Worm (Caenorhabditis elegans) whole organism, L3 larva: ENCODE data around the gene let-23.

Experiments used
- ZK546.5 ChIP-seq: sonication (generic microtip); optimal IDR thresholded peaks from 2 replicates; lab custom pipeline; 2017; ENCODE audit warnings: missing biosample characterization, missing genetic modification characterization
- ceh-16 ChIP-seq: sonication (generic microtip); optimal IDR thresholded peaks from 2 replicates; lab custom pipeline; 2017; ENCODE audit warnings: missing biosample characterization, missing genetic modification characterization
- daf-12 ChIP-seq: fragments of 150-350 bp; optimal IDR thresholded peaks from 2 replicates; lab custom pipeline; 2014; ENCODE audit warnings: missing biosample characterization, missing genetic modification reagents, missing genetic modification characterization
- egl-27 ChIP-seq: sonication (generic microtip); optimal IDR thresholded peaks from 4 replicates; lab custom pipeline; 2017; ENCODE audit warnings: missing biosample characterization, missing genetic modification reagents, missing genetic modification characterization
- egl-5 ChIP-seq: fragments of 150-350 bp; optimal IDR thresholded peaks from 2 replicates; lab custom pipeline; 2017; ENCODE audit warnings: missing biosample characterization, missing genetic modification reagents, missing genetic modification characterization, inconsistent platforms
- elt-1 ChIP-seq: fragments of 150-350 bp; optimal IDR thresholded peaks from 2 replicates; lab custom pipeline; 2014; ENCODE audit warnings: missing biosample characterization, missing genetic modification characterization
- elt-2 ChIP-seq: sonication (generic microtip); optimal IDR thresholded peaks from 2 replicates; lab custom pipeline; 2016; ENCODE audit warnings: missing genetic modification reagents, mild to moderate bottlenecking, missing genetic modification characterization, missing compliant biosample characterization
- elt-3 ChIP-seq, 3 experiments: fragments of 150-350 bp in 1 of 3; sonication (generic microtip) in 2 of 3; optimal IDR thresholded peaks; 2 replicates in 2 of 3; 4 replicates in 1 of 3; lab custom pipeline; 2014 to 2017; ENCODE audit warnings: missing biosample characterization in 3 of 3, missing genetic modification characterization in 3 of 3
- eor-1 ChIP-seq, 2 experiments: fragments of 150-350 bp; optimal IDR thresholded peaks; 2 replicates each; lab custom pipeline; 2014 to 2018; ENCODE audit warnings: missing biosample characterization in 2 of 2, missing genetic modification characterization in 2 of 2
- fkh-10 ChIP-seq: sonication (generic microtip); optimal IDR thresholded peaks from 2 replicates; lab custom pipeline; 2017; ENCODE audit warnings: missing biosample characterization, missing genetic modification reagents, missing genetic modification characterization
- jun-1 ChIP-seq: fragments of 150-350 bp; optimal IDR thresholded peaks from 2 replicates; lab custom pipeline; 2014; ENCODE audit warnings: missing biosample characterization, missing genetic modification reagents, missing genetic modification characterization
- lin-15B ChIP-seq: fragments of 150-350 bp; optimal IDR thresholded peaks from 2 replicates; lab custom pipeline; 2014; ENCODE audit warnings: missing biosample characterization, missing genetic modification characterization
- mdl-1 ChIP-seq: fragments of 150-350 bp; optimal IDR thresholded peaks from 2 replicates; lab custom pipeline; 2014; ENCODE audit warnings: missing biosample characterization, missing genetic modification characterization
- nfya-1 ChIP-seq: sonication (generic microtip); optimal IDR thresholded peaks from 2 replicates; lab custom pipeline; 2017; ENCODE audit warnings: missing genetic modification characterization, mild to moderate bottlenecking, missing compliant biosample characterization, antibody characterized with exemption, moderate library complexity; ENCODE audit not compliant: insufficient read depth
- nhr-11 ChIP-seq: fragments of 150-350 bp; optimal IDR thresholded peaks from 2 replicates; lab custom pipeline; 2014; ENCODE audit warnings: missing biosample characterization, missing genetic modification characterization
- nhr-12 ChIP-seq: fragments of 150-350 bp; optimal IDR thresholded peaks from 2 replicates; lab custom pipeline; 2014; ENCODE audit warnings: missing biosample characterization, missing genetic modification characterization
- nhr-23 ChIP-seq: fragments of 150-350 bp; optimal IDR thresholded peaks from 2 replicates; lab custom pipeline; 2014; ENCODE audit warnings: missing biosample characterization, missing genetic modification reagents, missing genetic modification characterization
- nhr-237 ChIP-seq: fragments of 150-350 bp; optimal IDR thresholded peaks from 2 replicates; lab custom pipeline; 2014; ENCODE audit warnings: missing biosample characterization, missing genetic modification characterization
- nhr-25 ChIP-seq: sonication (generic microtip); optimal IDR thresholded peaks from 2 replicates; lab custom pipeline; 2017; ENCODE audit warnings: missing biosample characterization, missing genetic modification characterization
- nhr-43 ChIP-seq: sonication (generic microtip); optimal IDR thresholded peaks from 2 replicates; lab custom pipeline; 2016; ENCODE audit warnings: mild to moderate bottlenecking, missing genetic modification characterization, missing compliant biosample characterization; ENCODE audit not compliant: poor library complexity, severe bottlenecking
- pha-4 ChIP-seq: fragments of 150-350 bp; optimal IDR thresholded peaks from 2 replicates; lab custom pipeline; 2014; ENCODE audit warnings: missing biosample characterization, missing genetic modification reagents, missing genetic modification characterization
- snpc-4 ChIP-seq: fragments of 150-350 bp; optimal IDR thresholded peaks from 2 replicates; lab custom pipeline; 2014; ENCODE audit warnings: missing biosample characterization, missing genetic modification characterization
- unc-39 ChIP-seq: sonication (generic microtip); optimal IDR thresholded peaks from 4 replicates; lab custom pipeline; 2017; ENCODE audit warnings: missing biosample characterization, missing genetic modification characterization
- unc-62 ChIP-seq: fragments of 150-350 bp; sonication (generic microtip); optimal IDR thresholded peaks from 4 replicates; lab custom pipeline; 2014; ENCODE audit warnings: missing biosample characterization, missing genetic modification reagents, missing genetic modification characterization
- zag-1 ChIP-seq: fragments of 150-350 bp; optimal IDR thresholded peaks from 2 replicates; lab custom pipeline; 2014; ENCODE audit warnings: missing biosample characterization, missing genetic modification characterization
- ztf-11 ChIP-seq: fragments of 150-350 bp; optimal IDR thresholded peaks from 2 replicates; lab custom pipeline; 2014; ENCODE audit warnings: missing biosample characterization, missing genetic modification characterization
- ztf-4 ChIP-seq: fragments of 150-350 bp; optimal IDR thresholded peaks from 2 replicates; lab custom pipeline; 2014; ENCODE audit warnings: missing biosample characterization, missing genetic modification characterization

let-23 gene

ce11 chrII:9167730-9168129 is 29.6 kb upstream of the let-23 start, which contains the start of gene T23G7.3:
Gene T23G7.3, minus strand, starts transcription at chrII:9167830.
- TF ChIP-seq ceh-16 (tag; lab: Kevin White, UChicago) (no peak), egl-27 (tag; lab: Kevin White, UChicago) (no peak), unc-62 (GFP tag; lab: Kevin White, UChicago) (no peak), ztf-4 (tag; lab: Kevin White, UChicago) (no peak), unc-39 (tag; lab: Kevin White, UChicago) (no peak), nhr-23 (tag; lab: Kevin White, UChicago) (no peak)

DNA sequence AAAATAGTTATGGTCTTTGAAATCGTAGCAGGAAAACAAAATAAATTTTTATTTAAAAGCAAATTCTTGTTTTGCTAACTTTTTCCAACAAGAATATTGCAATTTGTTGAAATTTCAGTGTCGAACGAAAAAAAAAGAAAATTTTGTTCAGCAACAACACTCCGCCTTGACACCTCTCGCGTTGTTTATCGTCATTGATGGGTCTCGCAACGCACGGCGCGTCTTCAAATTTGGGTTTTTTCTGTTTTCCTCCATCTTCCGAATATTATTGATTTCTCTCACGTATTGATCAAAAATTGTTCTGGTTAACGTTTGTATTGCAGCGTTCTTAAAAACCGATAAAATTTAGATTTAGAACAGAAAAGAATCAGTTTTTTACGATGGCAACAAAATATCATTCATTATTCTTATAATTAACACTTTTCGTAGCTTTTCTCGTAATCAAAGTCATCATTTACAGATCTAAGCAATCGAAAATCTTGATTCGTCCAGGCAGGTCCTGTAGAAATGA is 27.8 kb upstream of the let-23 start, which contains the start of gene dpl-1:
Gene dpl-1, plus strand, starts transcription at position 461 of the 511 bp plus-strand sequence.
- no peak for TF ChIP-seq daf-12 (tag; lab: Kevin White, UChicago)
- peak; percentile 63 for TF ChIP-seq lin-15B (tag; lab: Kevin White, UChicago)
- peak; percentile 21 for TF ChIP-seq elt-2 (tag; lab: Kevin White, UChicago)
- peak; percentile 47 for TF ChIP-seq nhr-25 (tag; lab: Kevin White, UChicago)
- no peak for TF ChIP-seq nhr-11
- TF ChIP-seq egl-5 = peak; percentile 19
- TF ChIP-seq pha-4 (tag; lab: Kevin White, UChicago) = peak; percentile 74
- TF ChIP-seq nfya-1 (tag; lab: Kevin White, UChicago) = peak; percentile 62

DNA sequence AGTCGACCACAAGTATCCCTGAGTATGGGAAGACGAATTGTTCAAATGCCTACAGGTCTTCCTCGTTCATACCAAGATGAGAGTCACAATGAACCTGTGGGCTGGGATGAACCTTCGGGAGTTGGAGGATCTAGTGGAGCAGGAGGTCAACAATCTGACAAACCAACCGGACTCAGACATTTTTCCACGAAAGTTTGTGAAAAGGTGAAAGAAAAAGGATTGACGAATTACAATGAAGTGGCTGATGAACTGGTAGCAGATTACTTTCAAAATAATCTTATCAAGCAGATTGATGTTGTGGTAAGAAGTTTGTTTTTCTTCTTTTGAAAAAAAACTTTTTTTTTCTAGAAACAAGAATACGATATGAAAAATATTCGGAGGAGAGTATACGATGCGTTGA is 27.3 kb upstream of the let-23 start:
- no peak for TF ChIP-seq unc-62 (GFP tag; lab: Kevin White, UChicago)
- no peak for TF ChIP-seq nfya-1 (tag; lab: Kevin White, UChicago)

ce11 chrII:9170851-9171250 is 26.5 kb upstream of the let-23 start:
- TF ChIP-seq snpc-4 (tag; lab: Kevin White, UChicago) (no peak), mdl-1 (no peak), eor-1 (tag; optimal IDR thresholded peaks at IDR 0.05; lab: Kevin White, UChicago) (no peak), elt-3 (tag; optimal IDR thresholded peaks at IDR 0.05; lab: Kevin White, UChicago) (no peak), elt-1 (tag; lab: Kevin White, UChicago) (no peak), pha-4 (tag; lab: Kevin White, UChicago) (no peak), ZK546.5 (tag; lab: Kevin White, UChicago) (no peak), nhr-23 (tag; lab: Kevin White, UChicago) (no peak), ceh-16 (tag; lab: Kevin White, UChicago) (no peak)
- TF ChIP-seq, all 47 proteins: peak for 0

ce11 chrII:9171466-9172187 is 25.7 kb upstream of the let-23 start:
- TF ChIP-seq ztf-11 (tag; lab: Kevin White, UChicago) = no peak

- TF ChIP-seq elt-2 (tag; lab: Kevin White, UChicago) (no peak), nhr-43 (tag; lab: Kevin White, UChicago) (no peak), elt-1 (tag; lab: Kevin White, UChicago) (no peak)
Observed at ce11 chrII:9172849-9173248, 24.5 kb upstream of the let-23 start, which contains the start of gene T23G7.2. Gene T23G7.2, minus strand, starts transcription at chrII:9172949.

DNA sequence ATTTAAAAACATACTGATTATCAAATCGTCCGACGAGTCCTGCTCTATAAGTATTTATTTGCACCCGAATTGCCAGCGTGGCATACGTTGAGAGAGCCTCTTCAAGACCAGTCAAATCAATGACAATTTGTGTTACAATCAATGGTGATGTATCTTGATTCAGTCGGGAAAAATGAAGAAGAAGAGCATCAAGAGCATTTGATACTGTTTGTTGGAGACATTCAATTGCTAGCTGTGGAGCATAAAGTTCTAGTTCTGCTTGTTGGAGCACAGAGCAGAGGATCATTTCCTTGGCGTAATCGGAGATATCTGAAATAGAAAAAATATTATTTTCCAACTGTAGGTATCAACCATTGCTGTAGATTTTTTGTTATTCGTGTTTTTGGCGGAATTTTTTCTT is 23.8 kb upstream of the let-23 start:
- TF ChIP-seq elt-3 (tag; optimal IDR thresholded peaks at IDR 0.05; lab: Kevin White, UChicago) (no peak), nhr-12 (no peak), nhr-237 (tag; lab: Kevin White, UChicago) (no peak), egl-27 (tag; lab: Kevin White, UChicago) (no peak), zag-1 (tag; lab: Kevin White, UChicago) (no peak), snpc-4 (tag; lab: Kevin White, UChicago) (no peak), fkh-10 (no peak), nhr-25 (tag; lab: Kevin White, UChicago) (no peak), unc-39 (tag; lab: Kevin White, UChicago) (no peak), jun-1 (tag; lab: Kevin White, UChicago) (no peak)
